Fruit fly (Drosophila melanogaster): ENCODE results near the gene CG42812.

- TF ChIP-seq psq (optimal IDR thresholded peaks at IDR 0.05) (no peak), usp (GFP tag; optimal IDR thresholded peaks at IDR 0.05) (no peak), CG8478 (optimal IDR thresholded peaks at IDR 0.05) (no peak), pan (optimal IDR thresholded peaks at IDR 0.05) (no peak), Dll (optimal IDR thresholded peaks at IDR 0.05) (no peak)
These were observed 8.0 kb downstream of the CG42812 start, which contains the start of gene CG18528 for dm6 chr3R:24359957-24360356.

Data from whole organism.